Fruit fly (Drosophila melanogaster) ovary, adult (tissue): Measurements from ENCODE around the gene Cks85A.
A peak's percentile ranks its signal among the peaks of the same experiment; 100 is the strongest.

ENCODE experiments used
- CG17801 ChIP-seq: fragments of 200-800 bp; optimal IDR thresholded peaks from 2 replicates; lab custom pipeline; 2019; ENCODE audit warnings: missing biosample characterization, mild to moderate bottlenecking, missing genetic modification characterization, moderate library complexity; ENCODE audit not compliant: partially characterized antibody

The Cks85A gene

dm6 chr3R:8718356-8718755 is at the start of gene Cks85A:
Gene Cks85A (minus strand): TSS chr3R:8718456.
- TF ChIP-seq CG17801 (GFP tag; lab: Kevin White, UChicago): no peak

DNA sequence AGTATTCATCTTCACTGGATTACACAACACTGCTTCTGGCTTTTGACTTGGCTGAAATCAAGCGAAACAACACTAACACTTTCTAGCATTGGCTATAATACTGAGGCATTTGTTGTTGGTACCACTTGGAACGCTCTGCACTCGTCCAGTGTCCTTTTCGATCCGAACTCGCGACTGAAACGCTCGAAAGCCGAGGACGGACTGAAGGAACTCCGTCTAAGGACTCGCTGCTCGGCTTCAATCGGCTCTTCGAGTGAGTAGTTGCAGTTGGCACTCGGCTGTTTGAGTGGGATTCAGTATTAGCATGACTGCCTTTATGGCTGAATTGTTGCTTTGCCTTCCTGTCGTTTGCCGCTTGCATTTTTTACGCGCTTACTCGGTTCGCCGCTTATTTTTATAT is 49.7 kb upstream of the Cks85A start, which contains the start of the genes CG34135 and CG11768:
CG34135 (minus strand) TSS at position 194 of the 400 bp plus-strand sequence.
CG11768 (minus strand) TSS at position 203 of the 400 bp plus-strand sequence.
- TF ChIP-seq CG17801 (GFP tag; lab: Kevin White, UChicago): no peak

- no peak for TF ChIP-seq CG17801 (GFP tag; lab: Kevin White, UChicago)
These were observed 30.5 kb upstream of the Cks85A start for dm6 chr3R:8748776-8749126.

dm6 chr3R:8747871-8748775 is 29.9 kb upstream of the Cks85A start:
- TF ChIP-seq CG17801 (GFP tag; lab: Kevin White, UChicago): peak; percentile 91

dm6 chr3R:8747134-8747870 is 29.0 kb upstream of the Cks85A start, which contains the start of the genes CG9801 and Nasp:
Gene CG9801 (minus strand): TSS chr3R:8747675.
Gene Nasp (plus strand): TSS chr3R:8747798.
- TF ChIP-seq CG17801 (GFP tag; lab: Kevin White, UChicago): no peak

dm6 chr3R:8746354-8746753 is 28.1 kb upstream of the Cks85A start:
- TF ChIP-seq CG17801 (GFP tag; lab: Kevin White, UChicago): peak; percentile 78

DNA sequence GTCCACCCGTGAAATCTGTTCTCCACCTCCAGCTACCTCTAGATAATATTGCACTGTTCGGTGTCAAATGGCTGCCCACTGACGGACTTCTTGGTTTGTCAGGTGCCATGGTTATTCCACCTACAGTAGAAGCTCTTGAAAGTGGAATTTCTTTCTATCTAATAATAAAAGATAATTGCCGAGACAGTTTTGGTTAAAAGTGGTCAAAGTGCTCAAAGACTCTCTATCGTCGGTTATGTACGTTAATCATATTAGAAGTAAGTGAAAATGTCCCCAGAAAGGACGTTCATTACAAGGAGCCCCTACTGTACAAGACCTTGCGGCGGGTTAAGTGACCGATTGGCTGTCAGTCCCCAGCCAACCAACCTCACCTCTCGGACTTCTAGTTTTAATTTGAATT is 25.9 kb upstream of the Cks85A start:
- TF ChIP-seq CG17801 (GFP tag; lab: Kevin White, UChicago): peak; percentile 38

DNA sequence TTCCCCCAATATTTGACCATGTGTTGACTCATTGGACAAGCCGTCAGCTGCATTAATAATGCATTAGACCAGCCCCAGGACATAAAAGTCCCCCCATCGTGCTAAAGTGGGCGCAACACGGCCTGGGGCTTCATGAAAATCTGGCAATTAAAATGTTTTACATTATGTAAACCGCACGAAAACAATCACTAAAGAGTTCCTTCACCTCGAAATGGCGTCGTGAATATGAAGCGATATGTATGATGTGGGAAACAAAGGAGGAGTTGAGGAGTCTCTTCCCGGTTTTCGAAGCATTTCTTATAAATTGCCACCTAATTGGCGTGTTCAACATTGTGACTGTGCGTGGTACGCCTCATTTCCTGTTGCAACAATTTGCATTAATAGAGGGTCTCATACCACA is 24.4 kb upstream of the Cks85A start:
- no peak for TF ChIP-seq CG17801 (GFP tag; lab: Kevin White, UChicago)

dm6 chr3R:8741941-8742340 is 23.7 kb upstream of the Cks85A start:
- TF ChIP-seq CG17801 (GFP tag; lab: Kevin White, UChicago): no peak

- no peak for TF ChIP-seq CG17801 (GFP tag; lab: Kevin White, UChicago)
These were observed 23.0 kb upstream of the Cks85A start for dm6 chr3R:8741248-8741647.

- no peak for TF ChIP-seq CG17801 (GFP tag; lab: Kevin White, UChicago)
These were observed 21.9 kb upstream of the Cks85A start for dm6 chr3R:8740118-8740517.

DNA sequence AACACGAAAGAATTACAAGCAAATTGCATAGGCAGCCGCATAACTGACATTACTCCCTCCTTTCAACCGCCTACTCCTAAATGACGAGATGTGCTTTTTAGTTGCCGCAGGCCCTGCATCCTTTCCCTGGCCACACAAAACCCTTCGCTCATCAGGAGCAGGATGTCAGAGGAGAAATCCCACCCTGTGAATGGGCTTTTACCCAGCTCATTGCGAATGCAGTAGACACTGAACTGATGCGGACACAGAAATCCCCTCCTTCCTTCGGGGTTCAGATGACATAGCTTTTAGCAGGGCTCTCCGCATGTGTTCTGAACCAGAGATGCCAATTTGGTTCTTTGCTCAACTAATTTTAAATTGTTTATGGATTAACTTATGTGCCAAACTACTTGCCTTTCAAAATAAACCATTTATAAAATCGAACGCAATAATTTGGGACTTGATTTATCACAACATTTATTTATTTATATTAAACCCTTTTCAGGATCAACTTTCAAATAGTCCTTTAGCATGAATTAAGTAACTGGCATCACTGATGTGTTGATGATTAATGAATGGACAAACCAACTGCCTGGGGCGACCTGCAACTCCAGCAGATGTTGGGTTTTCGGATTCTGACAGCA is 21.0 kb upstream of the Cks85A start:
- TF ChIP-seq CG17801 (GFP tag; lab: Kevin White, UChicago): no peak

DNA sequence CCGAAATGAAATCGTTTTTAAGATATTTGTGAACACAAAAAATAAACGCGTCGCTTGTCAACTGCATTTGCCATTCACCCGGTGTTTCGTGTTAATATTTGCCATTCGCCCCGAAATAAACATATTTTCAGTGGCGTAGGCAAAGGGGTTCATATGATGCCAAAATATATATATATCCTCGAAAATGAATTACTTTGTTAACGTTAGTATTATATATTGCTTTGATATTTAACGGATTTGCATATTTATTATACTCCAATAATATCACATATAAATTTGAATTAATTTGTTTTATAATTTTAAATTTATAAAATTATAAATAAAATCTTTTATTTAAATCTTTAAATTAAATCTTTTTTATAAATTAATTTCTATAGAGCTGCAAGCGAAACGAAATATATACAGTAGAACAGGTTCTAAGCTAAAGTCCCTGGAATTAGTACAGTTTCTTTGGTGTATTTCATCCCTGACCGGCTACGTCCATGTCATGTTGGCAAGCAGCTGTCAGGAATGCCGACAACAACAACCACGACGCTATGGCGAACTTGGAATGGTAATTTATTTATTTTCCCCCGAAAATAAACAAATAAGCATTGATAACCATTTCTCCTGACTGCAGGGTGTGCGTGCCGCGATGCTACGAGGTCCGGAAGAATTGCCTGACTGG is 13.5 kb upstream of the Cks85A start, which contains the start of the genes M1BP and CG8202:
M1BP (minus strand) TSS at position 102 of the 667 bp plus-strand sequence.
CG8202 (plus strand) TSS at position 495 of the 667 bp plus-strand sequence.
- peak; percentile 83 for TF ChIP-seq CG17801 (GFP tag; lab: Kevin White, UChicago)

DNA sequence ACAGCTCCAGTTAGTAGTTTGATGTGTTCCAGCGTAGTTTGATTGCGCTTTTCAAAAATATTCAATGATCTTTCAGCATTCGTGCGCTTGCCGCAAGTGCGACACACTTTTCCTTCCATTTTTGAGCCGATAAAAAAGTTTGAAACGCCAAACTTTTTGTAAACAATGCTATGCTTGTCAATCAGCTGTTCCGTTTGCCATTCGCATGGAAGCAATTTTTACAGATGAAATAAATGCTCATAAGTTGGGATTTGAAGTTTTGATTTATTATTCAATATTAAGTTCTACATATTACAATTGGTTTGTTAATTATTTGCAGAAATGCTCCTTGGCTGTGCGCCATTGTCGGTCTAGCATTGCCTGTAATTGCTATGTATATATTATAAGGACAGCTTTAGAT is 11.3 kb upstream of the Cks85A start, which contains the start of gene ranshi:
ranshi (minus strand) TSS at position 152 of the 400 bp plus-strand sequence.
- TF ChIP-seq CG17801 (GFP tag; lab: Kevin White, UChicago): no peak
